Fruit fly (Drosophila melanogaster) whole organism, prepupa: ENCODE data around the gene AP-1gamma.

Source experiments
- CG10631 ChIP-seq: fragments of 200-800 bp; sonication (Bioruptor generic); optimal IDR thresholded peaks from 2 replicates; lab custom pipeline; 2016; ENCODE audit warnings: missing biosample characterization, missing genetic modification characterization
- CG10669 ChIP-seq: fragments of 200-800 bp; sonication (Bioruptor generic); optimal IDR thresholded peaks from 3 replicates; lab custom pipeline; 2018; ENCODE audit warnings: missing biosample characterization, mild to moderate bottlenecking, missing genetic modification characterization, moderate library complexity
- CG11294 ChIP-seq: fragments of 200-800 bp; sonication (Bioruptor generic); IDR thresholded peaks from 2 replicates; pipeline ENCODE4 v1.3.6; 2022; ENCODE audit warnings: missing biosample characterization, missing genetic modification characterization
- CG11762 ChIP-seq: fragments of 200-800 bp; sonication (Bioruptor generic); optimal IDR thresholded peaks from 3 replicates; lab custom pipeline; 2016; ENCODE audit warnings: missing biosample characterization, missing genetic modification characterization; ENCODE audit not compliant: insufficient read depth
- CG15336 ChIP-seq: fragments of 200-800 bp; sonication (Bioruptor generic); IDR thresholded peaks from 2 replicates; pipeline ENCODE4 v1.3.6; 2022; ENCODE audit warnings: missing biosample characterization, missing genetic modification characterization
- CG1621 ChIP-seq: fragments of 200-800 bp; sonication (Bioruptor generic); optimal IDR thresholded peaks from 3 replicates; lab custom pipeline; 2018; ENCODE audit warnings: missing biosample characterization, mild to moderate bottlenecking, missing genetic modification characterization
- CG16779 ChIP-seq: fragments of 200-800 bp; sonication (Bioruptor generic); optimal IDR thresholded peaks from 3 replicates; lab custom pipeline; 2017; ENCODE audit warnings: missing biosample characterization, mild to moderate bottlenecking, missing genetic modification characterization
- CG3032 ChIP-seq: fragments of 200-800 bp; optimal IDR thresholded peaks from 2 replicates; lab custom pipeline; 2019; ENCODE audit warnings: missing biosample characterization, mild to moderate bottlenecking, missing genetic modification characterization, moderate library complexity
- CG31627 ChIP-seq: fragments of 200-800 bp; sonication (Bioruptor generic); optimal IDR thresholded peaks from 3 replicates; lab custom pipeline; 2016; ENCODE audit warnings: missing biosample characterization, missing genetic modification characterization
- CG32006 ChIP-seq: fragments of 200-800 bp; sonication (Bioruptor generic); optimal IDR thresholded peaks from 3 replicates; lab custom pipeline; 2017; ENCODE audit warnings: missing biosample characterization, mild to moderate bottlenecking, missing genetic modification characterization
- CG34406 ChIP-seq: fragments of 200-800 bp; sonication (Bioruptor generic); optimal IDR thresholded peaks from 3 replicates; lab custom pipeline; 2016; ENCODE audit warnings: missing biosample characterization, missing genetic modification characterization
- CG3919 ChIP-seq: fragments of 200-800 bp; sonication (Bioruptor generic); optimal IDR thresholded peaks from 3 replicates; lab custom pipeline; 2016; ENCODE audit warnings: missing biosample characterization, missing genetic modification characterization
- CG4318 ChIP-seq: fragments of 200-800 bp; sonication (Bioruptor generic); optimal IDR thresholded peaks from 3 replicates; lab custom pipeline; 2017; ENCODE audit warnings: missing biosample characterization, mild to moderate bottlenecking, missing genetic modification characterization
- CG6163 ChIP-seq: fragments of 200-800 bp; sonication (Bioruptor generic); IDR thresholded peaks from 3 replicates; pipeline ENCODE4 v1.3.6; 2022; ENCODE audit warnings: missing biosample characterization, missing genetic modification characterization
- CG6276 ChIP-seq: fragments of 200-800 bp; sonication (Bioruptor generic); optimal IDR thresholded peaks from 2 replicates; lab custom pipeline; 2017; ENCODE audit warnings: missing biosample characterization, mild to moderate bottlenecking, missing genetic modification characterization
- CG6792 ChIP-seq: fragments of 200-800 bp; sonication (Bioruptor generic); optimal IDR thresholded peaks from 3 replicates; lab custom pipeline; 2016; ENCODE audit warnings: missing biosample characterization, missing genetic modification characterization
- CG6808 ChIP-seq: fragments of 200-800 bp; sonication (Bioruptor generic); optimal IDR thresholded peaks from 3 replicates; lab custom pipeline; 2017; ENCODE audit warnings: missing biosample characterization, missing genetic modification characterization, mild to moderate bottlenecking, moderate library complexity, missing genetic modification reagents
- CG6854 ChIP-seq: fragments of 200-800 bp; sonication (Bioruptor generic); optimal IDR thresholded peaks from 2 replicates; lab custom pipeline; 2017; ENCODE audit warnings: missing biosample characterization, mild to moderate bottlenecking, missing genetic modification characterization
- CG7368 ChIP-seq: fragments of 200-800 bp; sonication (Bioruptor generic); optimal IDR thresholded peaks from 3 replicates; lab custom pipeline; 2016; ENCODE audit warnings: missing biosample characterization, missing genetic modification characterization
- CG8119 ChIP-seq: fragments of 200-800 bp; sonication (Bioruptor generic); IDR thresholded peaks from 3 replicates; pipeline ENCODE4 v1.3.6; 2022; ENCODE audit warnings: missing biosample characterization, missing genetic modification characterization
- CG8319 ChIP-seq: fragments of 200-800 bp; sonication (Bioruptor generic); optimal IDR thresholded peaks from 3 replicates; lab custom pipeline; 2016; ENCODE audit warnings: missing biosample characterization, missing genetic modification characterization
- Eip75B ChIP-seq: fragments of 200-800 bp; sonication (Bioruptor generic); optimal IDR thresholded peaks from 3 replicates; lab custom pipeline; 2016; ENCODE audit warnings: missing biosample characterization, missing genetic modification characterization
- Eip78C ChIP-seq: fragments of 200-800 bp; sonication (Bioruptor generic); peaks from one replicate; lab custom pipeline; 2016; ENCODE audit warnings: missing biosample characterization, missing genetic modification characterization
- Eip93F ChIP-seq: fragments of 200-800 bp; sonication (Bioruptor generic); optimal IDR thresholded peaks from 2 replicates; lab custom pipeline; 2016; ENCODE audit warnings: missing biosample characterization, mild to moderate bottlenecking, missing genetic modification characterization
- Ets21C ChIP-seq: fragments of 200-800 bp; sonication (Bioruptor generic); optimal IDR thresholded peaks from 3 replicates; lab custom pipeline; 2016; ENCODE audit warnings: missing biosample characterization, missing genetic modification characterization
- Ets96B ChIP-seq: fragments of 200-800 bp; optimal IDR thresholded peaks from 2 replicates; lab custom pipeline; 2019; ENCODE audit warnings: missing biosample characterization, mild to moderate bottlenecking, missing genetic modification characterization, moderate library complexity
- Gug ChIP-seq: fragments of 200-800 bp; sonication (Bioruptor generic); IDR thresholded peaks from 2 replicates; pipeline ENCODE4 v1.3.6; 2022; ENCODE audit warnings: missing biosample characterization, missing genetic modification characterization
- Hr38 ChIP-seq: sonication (Bioruptor generic); optimal IDR thresholded peaks from 2 replicates; lab custom pipeline; 2016; ENCODE audit warnings: missing biosample characterization, missing genetic modification characterization
- Hr39 ChIP-seq: fragments of 200-800 bp; sonication (Bioruptor generic); optimal IDR thresholded peaks from 2 replicates; lab custom pipeline; 2016; ENCODE audit warnings: missing biosample characterization, missing genetic modification characterization
- Hr4 ChIP-seq: fragments of 200-800 bp; sonication (Bioruptor generic); optimal IDR thresholded peaks from 3 replicates; lab custom pipeline; 2016; ENCODE audit warnings: missing biosample characterization, missing genetic modification characterization
- Lpt ChIP-seq: fragments of 200-800 bp; sonication (Bioruptor generic); optimal IDR thresholded peaks from 3 replicates; lab custom pipeline; 2016; ENCODE audit warnings: missing biosample characterization, missing genetic modification characterization
- Met ChIP-seq: fragments of 200-800 bp; sonication (Bioruptor generic); optimal IDR thresholded peaks from 3 replicates; lab custom pipeline; 2016; ENCODE audit warnings: missing biosample characterization, missing genetic modification characterization
- OdsH ChIP-seq: fragments of 200-800 bp; sonication (Bioruptor generic); optimal IDR thresholded peaks from 3 replicates; lab custom pipeline; 2016; ENCODE audit warnings: missing biosample characterization, missing genetic modification characterization
- Smox ChIP-seq: fragments of 200-800 bp; sonication (Bioruptor generic); optimal IDR thresholded peaks from 3 replicates; lab custom pipeline; 2016; ENCODE audit warnings: missing biosample characterization, missing genetic modification characterization
- Sox102F ChIP-seq: fragments of 200-800 bp; sonication (Bioruptor generic); optimal IDR thresholded peaks from 2 replicates; lab custom pipeline; 2016; ENCODE audit warnings: missing biosample characterization, mild to moderate bottlenecking, missing genetic modification characterization
- Sox14 ChIP-seq: fragments of 200-800 bp; sonication (Bioruptor generic); optimal IDR thresholded peaks from 3 replicates; lab custom pipeline; 2016; ENCODE audit warnings: missing biosample characterization, missing genetic modification characterization
- achi ChIP-seq: fragments of 200-800 bp; sonication (Bioruptor generic); optimal IDR thresholded peaks from 3 replicates; lab custom pipeline; 2016; ENCODE audit warnings: missing biosample characterization, missing genetic modification characterization
- acj6 ChIP-seq: fragments of 200-800 bp; sonication (Bioruptor generic); optimal IDR thresholded peaks from 3 replicates; lab custom pipeline; 2016; ENCODE audit warnings: missing biosample characterization, missing genetic modification characterization
- dac ChIP-seq: fragments of 200-800 bp; sonication (Bioruptor generic); optimal IDR thresholded peaks from 2 replicates; lab custom pipeline; 2017; ENCODE audit warnings: missing biosample characterization, mild to moderate bottlenecking, missing genetic modification characterization
- dsx ChIP-seq: fragments of 200-800 bp; optimal IDR thresholded peaks from 3 replicates; lab custom pipeline; 2019; ENCODE audit warnings: missing biosample characterization, mild to moderate bottlenecking, missing genetic modification characterization, moderate library complexity; ENCODE audit not compliant: poor library complexity, severe bottlenecking
- eg ChIP-seq: fragments of 200-800 bp; sonication (Bioruptor generic); IDR thresholded peaks from 3 replicates; pipeline ENCODE4 v1.3.6; 2022; ENCODE audit warnings: missing biosample characterization, missing genetic modification characterization
- fd85E ChIP-seq: fragments of 200-800 bp; sonication (Bioruptor generic); optimal IDR thresholded peaks from 3 replicates; lab custom pipeline; 2016; ENCODE audit warnings: missing biosample characterization, missing genetic modification characterization
- fkh ChIP-seq: fragments of 200-800 bp; sonication (Bioruptor generic); optimal IDR thresholded peaks from 3 replicates; lab custom pipeline; 2017; ENCODE audit warnings: missing biosample characterization, mild to moderate bottlenecking, missing genetic modification characterization, moderate library complexity
- lz ChIP-seq: fragments of 200-800 bp; sonication (Bioruptor generic); optimal IDR thresholded peaks from 3 replicates; lab custom pipeline; 2016; ENCODE audit warnings: missing biosample characterization, missing genetic modification characterization
- net ChIP-seq: fragments of 200-800 bp; sonication (Bioruptor generic); optimal IDR thresholded peaks from 3 replicates; lab custom pipeline; 2016; ENCODE audit warnings: missing biosample characterization, missing genetic modification characterization
- pdm3 ChIP-seq: fragments of 200-800 bp; sonication (Bioruptor generic); optimal IDR thresholded peaks from 3 replicates; lab custom pipeline; 2016; ENCODE audit warnings: missing biosample characterization, missing genetic modification characterization
- salr ChIP-seq, 2 experiments: fragments of 200-800 bp; sonication (Bioruptor generic); optimal IDR thresholded peaks; 3 replicates each; lab custom pipeline; 2016 to 2018; ENCODE audit warnings: missing biosample characterization in 2 of 2, missing genetic modification characterization in 2 of 2, mild to moderate bottlenecking in 1 of 2
- spab ChIP-seq: fragments of 200-800 bp; sonication (Bioruptor generic); optimal IDR thresholded peaks from 2 replicates; lab custom pipeline; 2017; ENCODE audit warnings: missing biosample characterization, mild to moderate bottlenecking, missing genetic modification characterization, missing genetic modification reagents
- ss ChIP-seq, 2 experiments: fragments of 200-800 bp; sonication (Bioruptor generic); optimal IDR thresholded peaks; 2 replicates in 1 of 2; 3 replicates in 1 of 2; lab custom pipeline; 2017 to 2018; ENCODE audit warnings: mild to moderate bottlenecking in 2 of 2, missing biosample characterization in 2 of 2, missing genetic modification characterization in 2 of 2, moderate library complexity in 1 of 2

AP-1gamma gene

dm6 chrX:9136776-9137550 is 28.5 kb downstream of the AP-1gamma start (continued):
- TF ChIP-seq eg: peak; percentile 38; the same call in 1 of the 3 replicates
- TF ChIP-seq Hr38: no peak
- TF ChIP-seq CG6163 (GFP tag; lab: Robert Waterston, UW): 0 out of 3 replicates have a peak, but pooled peaks have one; percentile 14
- no peak for TF ChIP-seq Ets21C (GFP tag; lab: Kevin White, UChicago)
- no peak for TF ChIP-seq dsx
- TF ChIP-seq CG32006 (GFP tag; lab: Kevin White, UChicago): peak; percentile 50

- no peak for TF ChIP-seq Eip78C
- TF ChIP-seq Eip75B: no peak
- TF ChIP-seq CG8319 (GFP tag; lab: Kevin White, UChicago): no peak
- TF ChIP-seq fkh: no peak
- TF ChIP-seq CG10631 (GFP tag; lab: Kevin White, UChicago): no peak
- peak; percentile 81 to 85 for TF ChIP-seq ss (GFP tag; optimal IDR thresholded peaks at IDR 0.05; lab: Kevin White, UChicago)
- no peak for TF ChIP-seq Hr4
- no peak for TF ChIP-seq Lpt (GFP tag; lab: Kevin White, UChicago)
- peak; percentile 77 for TF ChIP-seq CG6808 (GFP tag; lab: Kevin White, UChicago)
- no peak for TF ChIP-seq Sox102F (GFP tag; lab: Kevin White, UChicago)
- TF ChIP-seq acj6: no peak
- TF ChIP-seq CG8119 (GFP tag; lab: Robert Waterston, UW): 0 out of 3 replicates have a peak, but pooled peaks have one; percentile 17
- no peak for TF ChIP-seq CG6854 (GFP tag; lab: Kevin White, UChicago)
- no peak for TF ChIP-seq Smox (GFP tag; lab: Kevin White, UChicago)
- TF ChIP-seq CG11762: no peak
- TF ChIP-seq CG4318 (GFP tag; lab: Kevin White, UChicago): no peak
- TF ChIP-seq Met (GFP tag; lab: Kevin White, UChicago): no peak
- TF ChIP-seq OdsH: no peak
- TF ChIP-seq CG3032 (tag; lab: Kevin White, UChicago): peak; percentile 1
- no peak for TF ChIP-seq Ets96B (tag; lab: Kevin White, UChicago)
- TF ChIP-seq CG34406 (GFP tag; lab: Kevin White, UChicago): no peak
- TF ChIP-seq CG16779 (tag; lab: Kevin White, UChicago): peak; percentile 68
- TF ChIP-seq Hr38: no peak
- TF ChIP-seq dac: no peak
- TF ChIP-seq CG6276 (GFP tag; lab: Kevin White, UChicago): peak; percentile 73
- TF ChIP-seq lz (GFP tag; lab: Kevin White, UChicago): no peak
- TF ChIP-seq fd85E (GFP tag; lab: Kevin White, UChicago): no peak
- peak in 1 of 2 experiments; percentile 30 for TF ChIP-seq salr (GFP tag; optimal IDR thresholded peaks at IDR 0.05; lab: Kevin White, UChicago)
- TF ChIP-seq Gug (GFP tag; lab: Robert Waterston, UW): peak; percentile 45; the same call in 1 of the 2 replicates
- TF ChIP-seq Eip93F (GFP tag; lab: Kevin White, UChicago): no peak
- no peak for TF ChIP-seq Sox14 (GFP tag; lab: Kevin White, UChicago)
- TF ChIP-seq pdm3 (GFP tag; lab: Kevin White, UChicago): no peak
- no peak for TF ChIP-seq Hr39 (GFP tag; lab: Kevin White, UChicago)
- TF ChIP-seq achi: no peak
- no peak for TF ChIP-seq CG31627 (GFP tag; lab: Kevin White, UChicago)
- no peak for TF ChIP-seq CG6792 (GFP tag; lab: Kevin White, UChicago)
- no peak for TF ChIP-seq CG15336 (GFP tag; lab: Robert Waterston, UW)
- TF ChIP-seq spab (GFP tag; lab: Kevin White, UChicago): peak; percentile 33
- no peak for TF ChIP-seq CG3919
- TF ChIP-seq CG11294: no peak
- TF ChIP-seq CG10669 (GFP tag; lab: Kevin White, UChicago): peak; percentile 41
- TF ChIP-seq CG32006 (GFP tag; lab: Kevin White, UChicago): peak; percentile 0
- no peak for TF ChIP-seq CG6163 (GFP tag; lab: Robert Waterston, UW)
- TF ChIP-seq net (GFP tag; lab: Kevin White, UChicago): peak; percentile 47
- TF ChIP-seq eg: peak; percentile 32; the same call in 1 of the 3 replicates
- peak; percentile 52 for TF ChIP-seq CG1621 (tag; lab: Kevin White, UChicago)
- TF ChIP-seq CG7368 (GFP tag; lab: Kevin White, UChicago): peak; percentile 33
Measured at dm6 chrX:9139138-9139537, 30.6 kb downstream of the AP-1gamma start.
